Fruit fly (Drosophila melanogaster) whole organism, pupa: Measurements from ENCODE around the gene Delta.

Source experiments
- CG10348 ChIP-seq: fragments of 200-800 bp; sonication (Bioruptor generic); IDR thresholded peaks from 2 replicates; pipeline ENCODE4 v1.3.6; 2022; ENCODE audit warnings: missing biosample characterization, missing genetic modification characterization
- CG12605 ChIP-seq: fragments of 200-800 bp; sonication (Bioruptor generic); IDR thresholded peaks from 2 replicates; pipeline ENCODE4 v1.3.6; 2022; ENCODE audit warnings: missing biosample characterization, missing genetic modification characterization
- CG13204 ChIP-seq: fragments of 200-800 bp; sonication (Bioruptor generic); optimal IDR thresholded peaks from 2 replicates; lab custom pipeline; 2018; ENCODE audit warnings: missing biosample characterization, mild to moderate bottlenecking, missing genetic modification characterization, moderate library complexity
- CG14655 ChIP-seq: fragments of 200-800 bp; sonication (Bioruptor generic); optimal IDR thresholded peaks from 3 replicates; lab custom pipeline; 2017; ENCODE audit warnings: mild to moderate bottlenecking, missing biosample characterization, missing genetic modification reagents, missing genetic modification characterization
- CG15710 ChIP-seq: fragments of 200-800 bp; sonication (Bioruptor generic); optimal IDR thresholded peaks from 2 replicates; lab custom pipeline; 2018; ENCODE audit warnings: missing biosample characterization, mild to moderate bottlenecking, missing genetic modification characterization, moderate library complexity
- CG32121 ChIP-seq: fragments of 200-800 bp; sonication (Bioruptor generic); IDR thresholded peaks from 2 replicates; pipeline ENCODE4 v1.3.6; 2022; ENCODE audit warnings: missing biosample characterization, missing genetic modification characterization
- CG9948 ChIP-seq: fragments of 200-800 bp; sonication (Bioruptor generic); optimal IDR thresholded peaks from 2 replicates; lab custom pipeline; 2018; ENCODE audit warnings: missing biosample characterization, mild to moderate bottlenecking, missing genetic modification characterization, moderate library complexity
- EcR ChIP-seq: fragments of 200-800 bp; sonication (Bioruptor generic); optimal IDR thresholded peaks from 3 replicates; lab custom pipeline; 2019; ENCODE audit warnings: missing biosample characterization, missing genetic modification characterization, mild to moderate bottlenecking, moderate library complexity, missing genetic modification reagents
- Ets98B ChIP-seq: fragments of 200-800 bp; sonication (Bioruptor generic); IDR thresholded peaks from 2 replicates; pipeline ENCODE4 v1.3.6; 2022; ENCODE audit warnings: missing biosample characterization, missing genetic modification characterization
- Pif1A ChIP-seq: fragments of 200-800 bp; sonication (Bioruptor generic); optimal IDR thresholded peaks from 3 replicates; lab custom pipeline; 2016; ENCODE audit warnings: missing biosample characterization, missing genetic modification characterization
- Pif1B ChIP-seq: fragments of 200-800 bp; sonication (Bioruptor generic); optimal IDR thresholded peaks from 3 replicates; lab custom pipeline; 2016; ENCODE audit warnings: missing biosample characterization, missing genetic modification characterization
- gl ChIP-seq: fragments of 200-800 bp; sonication (Bioruptor generic); optimal IDR thresholded peaks from 2 replicates; lab custom pipeline; 2018; ENCODE audit warnings: missing biosample characterization, mild to moderate bottlenecking, missing genetic modification characterization
- rn ChIP-seq: fragments of 200-800 bp; sonication (Bioruptor generic); IDR thresholded peaks from 2 replicates; pipeline ENCODE4 v1.3.6; 2022; ENCODE audit warnings: missing biosample characterization, missing genetic modification characterization

DNA sequence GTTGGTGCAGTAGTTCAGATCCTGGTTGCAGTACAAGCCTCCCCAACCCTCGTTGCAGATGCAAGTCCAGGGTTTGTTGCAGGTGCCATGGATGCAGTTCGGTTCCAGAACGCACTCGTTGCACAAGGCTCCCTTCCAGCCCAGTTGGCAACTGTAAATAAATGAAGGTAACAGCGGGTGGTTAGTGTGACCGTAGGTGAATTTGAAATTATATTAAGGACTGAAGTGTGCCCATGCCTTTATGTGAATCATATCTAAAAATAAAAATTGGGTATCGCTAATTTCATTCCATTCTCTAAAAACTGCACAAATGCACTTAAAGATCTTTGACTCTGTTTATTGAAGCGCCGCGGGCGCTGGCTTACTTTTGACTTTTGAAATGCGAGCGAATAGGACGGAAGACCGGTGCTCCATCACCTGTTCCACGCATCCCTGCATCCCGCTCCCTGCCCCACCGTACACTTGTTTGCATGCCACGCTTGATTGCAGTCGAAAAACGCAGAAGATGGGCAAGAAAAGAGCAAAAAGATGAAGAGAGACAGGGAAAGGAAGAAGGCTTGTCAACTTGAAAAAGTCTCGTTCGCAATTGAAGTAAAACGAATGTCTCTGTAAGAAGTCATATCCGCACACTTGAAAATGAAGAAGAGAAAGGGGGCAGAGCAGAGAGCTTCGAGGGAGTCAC is 19.4 kb downstream of the Delta start:
- TF ChIP-seq CG32121 (GFP tag; lab: Robert Waterston, UW) (no peak), CG15710 (no peak), EcR (GFP tag; lab: Kevin White, UChicago) (no peak), CG10348 (GFP tag; lab: Robert Waterston, UW) (no peak), Ets98B (GFP tag; lab: Robert Waterston, UW) (no peak), CG14655 (GFP tag; lab: Kevin White, UChicago) (no peak), CG12605 (GFP tag; lab: Robert Waterston, UW) (no peak), rn (GFP tag; lab: Robert Waterston, UW) (no peak), gl (tag; lab: Kevin White, UChicago) (no peak), Pif1A (GFP tag; lab: Kevin White, UChicago) (no peak), Pif1B (no peak), CG13204 (GFP tag; lab: Kevin White, UChicago) (no peak), CG9948 (tag; lab: Kevin White, UChicago) (no peak)
